Worm (Caenorhabditis elegans) whole organism, young adult: ENCODE measurements around the gene B0244.17.

ENCODE experiments used
- B0019.2 ChIP-seq: fragments of 200-800 bp; sonication (Bioruptor generic); conservative IDR thresholded peaks from 2 replicates; pipeline ENCODE4 v1.3.6; 2022; ENCODE audit warnings: missing genetic modification reagents, missing genetic modification characterization, missing compliant biosample characterization
- B0336.3 ChIP-seq: fragments of 200-800 bp; sonication (Bioruptor generic); IDR thresholded peaks from 2 replicates; pipeline ENCODE4 v1.3.6; 2022; ENCODE audit warnings: missing genetic modification characterization, missing compliant biosample characterization
- F33H1.4 ChIP-seq: fragments of 200-800 bp; sonication (Bioruptor generic); IDR thresholded peaks from 2 replicates; pipeline ENCODE4 v1.3.6; 2022; ENCODE audit warnings: missing genetic modification reagents, missing genetic modification characterization, missing compliant biosample characterization
- dpff-1 ChIP-seq: sonication (generic microtip); optimal IDR thresholded peaks from 2 replicates; lab custom pipeline; 2017; ENCODE audit warnings: mild to moderate bottlenecking, missing genetic modification characterization, missing compliant biosample characterization
- hlh-12 ChIP-seq: sonication (generic microtip); optimal IDR thresholded peaks from 2 replicates; lab custom pipeline; 2016; ENCODE audit warnings: missing genetic modification characterization, missing compliant biosample characterization
- lsl-1 ChIP-seq: fragments of 200-800 bp; sonication (Bioruptor generic); optimal IDR thresholded peaks from 2 replicates; lab custom pipeline; 2018; ENCODE audit warnings: mild to moderate bottlenecking, missing genetic modification characterization, moderate library complexity, missing compliant biosample characterization
- madf-10 ChIP-seq: sonication (generic microtip); optimal IDR thresholded peaks from 2 replicates; lab custom pipeline; 2016; ENCODE audit warnings: mild to moderate bottlenecking, missing genetic modification characterization, missing compliant biosample characterization
- nfya-1 ChIP-seq: sonication (generic microtip); optimal IDR thresholded peaks from 2 replicates; lab custom pipeline; 2017; ENCODE audit warnings: antibody characterized with exemption, missing compliant biosample characterization, missing genetic modification characterization, borderline replicate concordance; ENCODE audit not compliant: insufficient read depth
- pbrm-1 ChIP-seq: fragments of 200-800 bp; sonication (Bioruptor generic); IDR thresholded peaks from 2 replicates; pipeline ENCODE4 v1.3.6; 2022; ENCODE audit warnings: missing genetic modification reagents, missing genetic modification characterization, missing compliant biosample characterization
- somi-1 ChIP-seq: fragments of 200-800 bp; sonication (Bioruptor generic); optimal IDR thresholded peaks from 2 replicates; lab custom pipeline; 2018; ENCODE audit warnings: mild to moderate bottlenecking, missing genetic modification characterization, missing compliant biosample characterization

DNA sequence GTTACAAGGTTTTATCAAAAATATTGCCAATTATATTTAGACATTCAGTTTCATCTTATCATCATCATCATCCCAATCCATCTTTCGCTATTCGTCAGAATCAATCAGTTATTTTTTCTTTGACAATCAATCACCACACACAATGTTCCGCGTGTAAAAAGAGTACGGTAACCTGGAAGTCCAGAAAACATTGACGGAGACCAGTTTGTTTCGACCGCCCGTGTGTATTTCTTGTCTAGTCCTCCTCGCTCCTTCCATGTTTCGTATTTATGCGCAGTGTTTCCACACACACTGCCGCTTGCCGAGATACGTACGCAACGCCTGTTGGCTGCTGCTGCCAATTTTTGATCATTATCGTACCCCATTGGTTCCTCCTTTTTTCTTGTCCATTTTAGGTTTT lies 22.3 kb upstream of the B0244.17 start:
- TF ChIP-seq lsl-1: no peak
- TF ChIP-seq somi-1 (GFP tag; lab: Kevin White, UChicago): no peak
- peak; percentile 48; the same call in 1 of the 2 replicates for TF ChIP-seq B0336.3 (GFP tag; lab: Robert Waterston, UW)
- TF ChIP-seq dpff-1: no peak
- no peak for TF ChIP-seq hlh-12 (tag; lab: Kevin White, UChicago)
- no peak for TF ChIP-seq nfya-1 (tag; lab: Kevin White, UChicago)
- TF ChIP-seq madf-10 (tag; lab: Kevin White, UChicago): no peak
- TF ChIP-seq pbrm-1 (GFP tag; lab: Robert Waterston, UW): no peak
- TF ChIP-seq B0019.2 (GFP tag; lab: Robert Waterston, UW): no peak
- TF ChIP-seq F33H1.4 (GFP tag; lab: Robert Waterston, UW): no peak
